Worm (Caenorhabditis elegans) whole organism, midembryonic: Measurements from ENCODE around the gene wht-7.

Experiments
- T22C8.4 ChIP-seq: fragments of 200-800 bp; sonication (Bioruptor generic); IDR thresholded peaks from 2 replicates; pipeline ENCODE4 v1.3.6; 2022; ENCODE audit warnings: missing genetic modification characterization, missing compliant biosample characterization
- cog-1 ChIP-seq: sonication (generic microtip); optimal IDR thresholded peaks from 2 replicates; lab custom pipeline; 2016; ENCODE audit warnings: missing genetic modification characterization, missing compliant biosample characterization
- flt-1 ChIP-seq: fragments of 200-800 bp; sonication (Bioruptor generic); IDR thresholded peaks from 2 replicates; pipeline ENCODE4 v1.3.6; 2022; ENCODE audit warnings: missing genetic modification characterization, missing compliant biosample characterization
- klf-2 ChIP-seq: fragments of 200-800 bp; sonication (Bioruptor generic); conservative IDR thresholded peaks from 2 replicates; pipeline ENCODE4 v1.3.6; 2022; ENCODE audit warnings: missing genetic modification reagents, missing genetic modification characterization, missing compliant biosample characterization
- med-1 ChIP-seq: sonication (generic microtip); optimal IDR thresholded peaks from 2 replicates; lab custom pipeline; 2017; ENCODE audit warnings: missing genetic modification characterization, mild to moderate bottlenecking, missing compliant biosample characterization, antibody characterized with exemption, missing genetic modification reagents; ENCODE audit not compliant: insufficient read depth
- ref-1 ChIP-seq: fragments of 200-800 bp; sonication (Bioruptor generic); conservative IDR thresholded peaks from 2 replicates; pipeline ENCODE4 v1.3.6; 2022; ENCODE audit warnings: missing genetic modification reagents, missing genetic modification characterization, missing compliant biosample characterization
- tab-1 ChIP-seq: fragments of 200-800 bp; sonication (Bioruptor generic); IDR thresholded peaks from 2 replicates; pipeline ENCODE4 v1.3.6; 2022; ENCODE audit warnings: missing genetic modification characterization, missing compliant biosample characterization
- ztf-23 ChIP-seq: fragments of 200-800 bp; sonication (Bioruptor generic); IDR thresholded peaks from 2 replicates; pipeline ENCODE4 v1.3.6; 2022; ENCODE audit warnings: missing genetic modification reagents, missing genetic modification characterization, missing compliant biosample characterization
- ztf-29 ChIP-seq: fragments of 200-800 bp; sonication (Bioruptor generic); IDR thresholded peaks from 2 replicates; pipeline ENCODE4 v1.3.6; 2022; ENCODE audit warnings: missing genetic modification reagents, missing genetic modification characterization, missing compliant biosample characterization

wht-7 gene

ce11 chrIII:6164253-6164971 is 15.0 kb upstream of the wht-7 start, which contains the start of gene F42A10.9:
Gene F42A10.9 (plus strand): TSS chrIII:6164573.
- TF ChIP-seq ref-1 (GFP tag; lab: Robert Waterston, UW) (no peak), klf-2 (GFP tag; lab: Robert Waterston, UW) (no peak), T22C8.4 (GFP tag; lab: Robert Waterston, UW) (0 out of 2 replicates have a peak, but pooled peaks have one; percentile 16)

DNA sequence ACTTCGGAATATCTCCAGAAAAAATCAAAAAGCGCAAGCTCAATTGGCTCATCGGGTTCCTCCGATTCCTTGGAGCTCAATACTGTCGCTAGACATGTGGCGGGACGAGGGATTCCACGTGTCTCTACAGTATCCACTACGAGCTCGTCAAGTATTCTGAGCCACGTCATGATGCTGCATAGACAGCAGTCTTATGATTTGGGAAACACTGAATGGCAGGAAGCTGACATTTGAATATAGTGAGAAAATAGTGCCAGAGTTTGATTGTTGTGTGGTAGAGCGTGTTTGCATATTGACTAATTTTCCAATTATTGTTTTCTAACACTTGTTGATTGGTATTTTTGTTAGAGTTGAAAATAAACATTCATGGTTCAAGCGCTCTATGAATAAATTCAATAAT is 14.0 kb upstream of the wht-7 start:
- TF ChIP-seq ref-1 (GFP tag; lab: Robert Waterston, UW) (no peak), med-1 (no peak), T22C8.4 (GFP tag; lab: Robert Waterston, UW) (no peak), flt-1 (GFP tag; lab: Robert Waterston, UW) (no peak), klf-2 (GFP tag; lab: Robert Waterston, UW) (no peak), ztf-23 (GFP tag; lab: Robert Waterston, UW) (no peak), cog-1 (no peak), tab-1 (GFP tag; lab: Robert Waterston, UW) (no peak), ztf-29 (GFP tag; lab: Robert Waterston, UW) (no peak)

ce11 chrIII:6158642-6159475 is 9.5 kb upstream of the wht-7 start, which contains the start of gene nfm-1:
Gene nfm-1 (plus strand): TSS chrIII:6159453.
- peak; percentile 89 for TF ChIP-seq ref-1 (GFP tag; lab: Robert Waterston, UW)
- TF ChIP-seq klf-2 (GFP tag; lab: Robert Waterston, UW), result peak; percentile 88
- peak; percentile 89 for TF ChIP-seq cog-1
- TF ChIP-seq ztf-29 (GFP tag; lab: Robert Waterston, UW), result peak; percentile 95
- peak; percentile 93 for TF ChIP-seq tab-1 (GFP tag; lab: Robert Waterston, UW)
- peak; percentile 90 for TF ChIP-seq T22C8.4 (GFP tag; lab: Robert Waterston, UW)
- TF ChIP-seq ztf-23 (GFP tag; lab: Robert Waterston, UW), result peak; percentile 95
- peak; percentile 96 for TF ChIP-seq flt-1 (GFP tag; lab: Robert Waterston, UW)
- peak; percentile 60 for TF ChIP-seq med-1

ce11 chrIII:6157708-6158321 is 8.4 kb upstream of the wht-7 start, which contains the start of gene anmt-2:
Gene anmt-2 (minus strand): TSS chrIII:6157758.
- TF ChIP-seq cog-1 (no peak), ztf-29 (GFP tag; lab: Robert Waterston, UW) (no peak), T22C8.4 (GFP tag; lab: Robert Waterston, UW) (no peak), ref-1 (GFP tag; lab: Robert Waterston, UW) (no peak), klf-2 (GFP tag; lab: Robert Waterston, UW) (no peak), med-1 (no peak), ztf-23 (GFP tag; lab: Robert Waterston, UW) (no peak), tab-1 (GFP tag; lab: Robert Waterston, UW) (no peak), flt-1 (GFP tag; lab: Robert Waterston, UW) (no peak)

- TF ChIP-seq ztf-29 (GFP tag; lab: Robert Waterston, UW) (no peak), klf-2 (GFP tag; lab: Robert Waterston, UW) (no peak)
Measured at ce11 chrIII:6155787-6156186, 6.4 kb upstream of the wht-7 start.

ce11 chrIII:6154586-6154985 is 5.2 kb upstream of the wht-7 start:
- TF ChIP-seq klf-2 (GFP tag; lab: Robert Waterston, UW), result no peak
- no peak for TF ChIP-seq flt-1 (GFP tag; lab: Robert Waterston, UW)
- no peak for TF ChIP-seq med-1

DNA sequence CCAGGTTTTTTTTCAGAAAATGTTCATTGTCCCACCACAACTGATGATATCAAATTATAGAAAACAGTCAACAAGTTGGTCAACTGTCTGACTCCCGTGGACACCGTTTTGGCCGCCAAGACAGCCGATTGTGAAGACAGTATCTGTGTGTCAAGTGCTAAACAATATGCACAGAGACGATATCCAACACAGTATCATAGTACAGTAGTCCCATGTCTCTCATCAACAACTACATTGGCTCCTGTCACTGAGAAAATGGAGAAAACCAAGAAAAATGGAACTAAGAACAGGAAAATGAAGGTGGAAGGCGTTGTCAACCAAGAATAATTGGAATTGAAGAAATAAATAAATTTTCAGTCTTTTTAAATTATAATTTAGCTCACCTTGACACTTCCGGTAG is 713 bp downstream of the wht-7 start:
- TF ChIP-seq ztf-23 (GFP tag; lab: Robert Waterston, UW) (no peak), ref-1 (GFP tag; lab: Robert Waterston, UW) (no peak), flt-1 (GFP tag; lab: Robert Waterston, UW) (no peak), tab-1 (GFP tag; lab: Robert Waterston, UW) (no peak), ztf-29 (GFP tag; lab: Robert Waterston, UW) (no peak), klf-2 (GFP tag; lab: Robert Waterston, UW) (no peak)

DNA sequence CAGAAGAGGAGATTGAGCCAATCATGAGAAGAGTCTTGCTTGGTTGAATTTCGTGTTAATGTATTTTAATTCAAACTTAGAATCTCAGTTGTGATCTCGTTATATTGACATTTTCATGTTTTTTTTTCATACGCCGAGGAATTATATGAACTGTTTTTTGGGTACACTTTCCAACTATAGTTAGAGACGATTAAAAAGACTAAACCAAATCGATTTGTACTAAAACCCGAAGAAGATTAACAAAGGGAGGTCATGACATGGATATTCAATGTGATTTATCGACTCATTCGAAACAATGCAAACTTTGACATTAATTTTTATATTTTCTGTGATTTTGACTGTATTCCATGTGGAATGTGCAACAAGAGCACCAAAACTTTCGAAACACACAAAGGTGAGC is 1.5 kb downstream of the wht-7 start, which contains the start of gene Y42G9A.2:
TSS of gene Y42G9A.2 (plus strand) at position 284 of the 400 bp plus-strand sequence.
- TF ChIP-seq T22C8.4 (GFP tag; lab: Robert Waterston, UW) (no peak), ref-1 (GFP tag; lab: Robert Waterston, UW) (no peak), ztf-23 (GFP tag; lab: Robert Waterston, UW) (no peak), ztf-29 (GFP tag; lab: Robert Waterston, UW) (no peak), flt-1 (GFP tag; lab: Robert Waterston, UW) (no peak), klf-2 (GFP tag; lab: Robert Waterston, UW) (no peak), med-1 (no peak)

ce11 chrIII:6146797-6147196 is 2.6 kb downstream of the wht-7 start:
- TF ChIP-seq ref-1 (GFP tag; lab: Robert Waterston, UW) (no peak), ztf-29 (GFP tag; lab: Robert Waterston, UW) (no peak), cog-1 (no peak)
